Worm (Caenorhabditis elegans): ENCODE data around the gene oac-46.

The oac-46 gene

ce11 chrII:8839025-8839424 is 12.9 kb downstream of the oac-46 start, which contains the start of gene F46C5.7:
Gene F46C5.7, plus strand, starts transcription at chrII:8839325.
- TF ChIP-seq tbx-8 (GFP tag; optimal IDR thresholded peaks at IDR 0.05) (no peak), pha-4 (tag; optimal IDR thresholded peaks at IDR 0.05) (no peak), drap-1 (GFP tag; optimal IDR thresholded peaks at IDR 0.05) (no peak)

ce11 chrII:8835857-8836256 is 16.0 kb downstream of the oac-46 start, which contains the start of gene F46C5.4:
Gene F46C5.4, plus strand, starts transcription at chrII:8836078.
- TF ChIP-seq cnd-1 (tag; optimal IDR thresholded peaks at IDR 0.05), result no peak
- peak; percentile 71 for TF ChIP-seq ces-1 (GFP tag; optimal IDR thresholded peaks at IDR 0.05)

ce11 chrII:8832941-8833340 is 19.0 kb downstream of the oac-46 start:
- no peak for TF ChIP-seq blmp-1 (tag; optimal IDR thresholded peaks at IDR 0.05)
- no peak for TF ChIP-seq ceh-39 (tag; optimal IDR thresholded peaks at IDR 0.05)
- no peak for TF ChIP-seq ceh-43 (GFP tag; optimal IDR thresholded peaks at IDR 0.05)
- no peak for TF ChIP-seq pha-4 (tag; optimal IDR thresholded peaks at IDR 0.05)
- TF ChIP-seq bed-3 (GFP tag; optimal IDR thresholded peaks at IDR 0.05), result no peak
- TF ChIP-seq cnd-1 (tag; optimal IDR thresholded peaks at IDR 0.05), result no peak
- no peak for TF ChIP-seq mep-1 (tag; optimal IDR thresholded peaks at IDR 0.05)
- TF ChIP-seq drap-1 (GFP tag; optimal IDR thresholded peaks at IDR 0.05), result no peak
- TF ChIP-seq unc-62 (GFP tag; optimal IDR thresholded peaks at IDR 0.05), result no peak
- no peak for TF ChIP-seq ceh-83 (GFP tag; optimal IDR thresholded peaks at IDR 0.05)

ce11 chrII:8830917-8831316 is 21.0 kb downstream of the oac-46 start:
- peak; percentile 65 for TF ChIP-seq ces-1 (GFP tag; optimal IDR thresholded peaks at IDR 0.05)
- TF ChIP-seq mls-2 (tag; optimal IDR thresholded peaks at IDR 0.05), result no peak
- no peak for TF ChIP-seq sem-2 (GFP tag; optimal IDR thresholded peaks at IDR 0.05)

- TF ChIP-seq ceh-43 (GFP tag; optimal IDR thresholded peaks at IDR 0.05), result no peak
- TF ChIP-seq hlh-1 (tag; optimal IDR thresholded peaks at IDR 0.05), result no peak
- no peak for TF ChIP-seq lin-13 (tag; optimal IDR thresholded peaks at IDR 0.05)
- TF ChIP-seq M03D4.4 (tag; optimal IDR thresholded peaks at IDR 0.05), result no peak
- TF ChIP-seq mab-5 (tag; optimal IDR thresholded peaks at IDR 0.05), result no peak
- no peak for TF ChIP-seq nhr-76 (tag; optimal IDR thresholded peaks at IDR 0.05)
- TF ChIP-seq bed-3 (GFP tag; optimal IDR thresholded peaks at IDR 0.05), result no peak
Measured at ce11 chrII:8829189-8829588, 22.7 kb downstream of the oac-46 start, which contains the start of gene F46C5.2. Gene F46C5.2, minus strand, starts transcription at chrII:8829289.

ce11 chrII:8825769-8826168 is 26.1 kb downstream of the oac-46 start, which contains the start of gene nas-25:
Gene nas-25, plus strand, starts transcription at chrII:8826069.
- no peak for TF ChIP-seq mab-5 (tag; optimal IDR thresholded peaks at IDR 0.05)
- no peak for TF ChIP-seq lin-32 (GFP tag; optimal IDR thresholded peaks at IDR 0.05)
- TF ChIP-seq lsy-2 (tag; optimal IDR thresholded peaks at IDR 0.05), result no peak
- no peak for TF ChIP-seq bed-3 (GFP tag; optimal IDR thresholded peaks at IDR 0.05)
- TF ChIP-seq unc-39 (tag; optimal IDR thresholded peaks at IDR 0.05), result no peak
- no peak for TF ChIP-seq cnd-1 (tag; optimal IDR thresholded peaks at IDR 0.05)
- TF ChIP-seq ceh-43 (GFP tag; optimal IDR thresholded peaks at IDR 0.05), result no peak
- TF ChIP-seq sptf-1 (tag; optimal IDR thresholded peaks at IDR 0.05), result no peak
- no peak for TF ChIP-seq sem-2 (GFP tag; optimal IDR thresholded peaks at IDR 0.05)
- no peak for TF ChIP-seq nhr-237 (tag; optimal IDR thresholded peaks at IDR 0.05)
- no peak for TF ChIP-seq ceh-39 (tag; optimal IDR thresholded peaks at IDR 0.05)
- no peak for TF ChIP-seq nhr-2 (tag; optimal IDR thresholded peaks at IDR 0.05)
- no peak for TF ChIP-seq M03D4.4 (tag; optimal IDR thresholded peaks at IDR 0.05)
- TF ChIP-seq blmp-1 (tag; optimal IDR thresholded peaks at IDR 0.05), result no peak
- no peak for TF ChIP-seq elt-1 (tag; optimal IDR thresholded peaks at IDR 0.05; ENCODE audit: borderline replicate concordance, insufficient read depth)

ce11 chrII:8822711-8823110 is 29.2 kb downstream of the oac-46 start:
- TF ChIP-seq nhr-76 (tag; optimal IDR thresholded peaks at IDR 0.05) (no peak), unc-62 (GFP tag; optimal IDR thresholded peaks at IDR 0.05) (no peak), snpc-4 (tag; optimal IDR thresholded peaks at IDR 0.05) (no peak), ceh-83 (GFP tag; optimal IDR thresholded peaks at IDR 0.05) (no peak), nhr-237 (tag; optimal IDR thresholded peaks at IDR 0.05) (no peak), mls-2 (tag; optimal IDR thresholded peaks at IDR 0.05) (no peak), nhr-2 (tag; optimal IDR thresholded peaks at IDR 0.05) (no peak), nhr-28 (tag; optimal IDR thresholded peaks at IDR 0.05) (no peak), blmp-1 (tag; optimal IDR thresholded peaks at IDR 0.05) (no peak), elt-3 (tag; optimal IDR thresholded peaks at IDR 0.05) (no peak)

All from whole organism, mixed stage, embryonic.